Fruit fly (Drosophila melanogaster): Measurements from ENCODE around the gene CG34049.

Gene CG34049

dm6 chr2L:2236722-2237121 lies 28.4 kb downstream of the CG34049 start, which contains the start of gene Sec24CD:
TSS of gene Sec24CD (minus strand) at chr2L:2236844.
- peak; percentile 9 for TF ChIP-seq Eip93F (GFP tag; optimal IDR thresholded peaks at IDR 0.05)
- no peak for TF ChIP-seq CG1621 (tag; optimal IDR thresholded peaks at IDR 0.05)
- TF ChIP-seq Gug (GFP tag; IDR thresholded peaks at IDR 0.05) = no peak
- TF ChIP-seq svp (GFP tag) = peak; percentile 33
- peak; percentile 13 for TF ChIP-seq CG3032 (tag; optimal IDR thresholded peaks at IDR 0.05)
- peak; percentile 13; the same call in 1 of the 2 replicates for TF ChIP-seq CG15336 (GFP tag; IDR thresholded peaks at IDR 0.05)
- TF ChIP-seq CG31627 (GFP tag; optimal IDR thresholded peaks at IDR 0.05) = no peak
- TF ChIP-seq fd59A (GFP tag; optimal IDR thresholded peaks at IDR 0.05) = no peak
- TF ChIP-seq CG16779 (tag; optimal IDR thresholded peaks at IDR 0.05) = no peak
- no peak for TF ChIP-seq CG11762 (GFP tag; optimal IDR thresholded peaks at IDR 0.05; ENCODE audit: insufficient read depth)
- peak; percentile 36 for TF ChIP-seq esn (GFP tag; optimal IDR thresholded peaks at IDR 0.05)
- TF ChIP-seq eg (GFP tag; IDR thresholded peaks at IDR 0.05) = peak; percentile 40; the same call in 1 of the 3 replicates

dm6 chr2L:2228179-2228849 lies 36.8 kb downstream of the CG34049 start:
- TF ChIP-seq CG11902 (GFP tag; optimal IDR thresholded peaks at IDR 0.05) = no peak
- TF ChIP-seq net (GFP tag; optimal IDR thresholded peaks at IDR 0.05) = no peak
- no peak for TF ChIP-seq CG6808 (GFP tag; optimal IDR thresholded peaks at IDR 0.05)
- peak; percentile 58 for TF ChIP-seq fkh (GFP tag; optimal IDR thresholded peaks at IDR 0.05)
- TF ChIP-seq Eip93F (GFP tag; optimal IDR thresholded peaks at IDR 0.05) = peak; percentile 52
- TF ChIP-seq Gug (GFP tag; IDR thresholded peaks at IDR 0.05) = no peak
- TF ChIP-seq CG3919 (GFP tag; optimal IDR thresholded peaks at IDR 0.05) = no peak
- no peak for TF ChIP-seq achi (GFP tag; optimal IDR thresholded peaks at IDR 0.05)
- TF ChIP-seq Sox14 (GFP tag; optimal IDR thresholded peaks at IDR 0.05) = peak; percentile 60
- no peak for TF ChIP-seq pdm3 (GFP tag; optimal IDR thresholded peaks at IDR 0.05)
- TF ChIP-seq CG15336 (GFP tag; IDR thresholded peaks at IDR 0.05) = 0 out of 2 replicates have a peak, but pooled peaks have one; percentile 16
- TF ChIP-seq CG32006 (GFP tag; optimal IDR thresholded peaks at IDR 0.05) = no peak
- TF ChIP-seq OdsH (GFP tag; optimal IDR thresholded peaks at IDR 0.05) = no peak
- peak; percentile 37 for TF ChIP-seq Eip78C (GFP tag)
- TF ChIP-seq spab (GFP tag; optimal IDR thresholded peaks at IDR 0.05) = no peak
- TF ChIP-seq CG7368 (GFP tag; optimal IDR thresholded peaks at IDR 0.05) = no peak
- TF ChIP-seq eg (GFP tag; IDR thresholded peaks at IDR 0.05) = no peak
- TF ChIP-seq vri (GFP tag; optimal IDR thresholded peaks at IDR 0.05) = peak; percentile 81
- TF ChIP-seq svp (GFP tag) = peak; percentile 71
- no peak for TF ChIP-seq fd59A (GFP tag; optimal IDR thresholded peaks at IDR 0.05)

- TF ChIP-seq CG11762 (GFP tag; optimal IDR thresholded peaks at IDR 0.05; ENCODE audit: insufficient read depth) (peak; percentile 62), CG11902 (GFP tag; optimal IDR thresholded peaks at IDR 0.05) (peak; percentile 47), Hr39 (GFP tag; optimal IDR thresholded peaks at IDR 0.05) (peak; percentile 77), Hr4 (GFP tag; optimal IDR thresholded peaks at IDR 0.05) (peak; percentile 87), net (GFP tag; optimal IDR thresholded peaks at IDR 0.05) (peak; percentile 88), ss (GFP tag; optimal IDR thresholded peaks at IDR 0.05) (peak; percentile 29 to 33), CG15336 (GFP tag; IDR thresholded peaks at IDR 0.05) (peak; percentile 87), CG34406 (GFP tag; optimal IDR thresholded peaks at IDR 0.05) (peak; percentile 80), fd59A (GFP tag; optimal IDR thresholded peaks at IDR 0.05) (peak; percentile 58), Blimp-1 (GFP tag; optimal IDR thresholded peaks at IDR 0.05) (peak; percentile 30), Eip93F (GFP tag; optimal IDR thresholded peaks at IDR 0.05) (no peak), svp (GFP tag) (peak; percentile 94), achi (GFP tag; optimal IDR thresholded peaks at IDR 0.05) (peak; percentile 74), CG6854 (GFP tag; optimal IDR thresholded peaks at IDR 0.05) (peak; percentile 30), esn (GFP tag; optimal IDR thresholded peaks at IDR 0.05) (peak; percentile 87), vri (GFP tag; optimal IDR thresholded peaks at IDR 0.05) (peak; percentile 65), Ets96B (tag; optimal IDR thresholded peaks at IDR 0.05) (peak; percentile 67), CG32006 (GFP tag; optimal IDR thresholded peaks at IDR 0.05) (peak; percentile 80), topi (GFP tag; optimal IDR thresholded peaks at IDR 0.05) (peak; percentile 76), Sox14 (GFP tag; optimal IDR thresholded peaks at IDR 0.05) (peak; percentile 85), dsx (GFP tag; optimal IDR thresholded peaks at IDR 0.05; ENCODE audit: poor library complexity, severe bottlenecking) (peak; percentile 73), CG11294 (GFP tag; IDR thresholded peaks at IDR 0.05) (peak; percentile 70), Gug (GFP tag; IDR thresholded peaks at IDR 0.05) (peak; percentile 75), CG9139 (GFP tag; optimal IDR thresholded peaks at IDR 0.05) (no peak), CG8119 (GFP tag; IDR thresholded peaks at IDR 0.05) (peak; percentile 81), Sox102F (GFP tag; optimal IDR thresholded peaks at IDR 0.05) (peak; percentile 83), Sox15 (GFP tag; optimal IDR thresholded peaks at IDR 0.05) (peak; percentile 65), CG16779 (tag; optimal IDR thresholded peaks at IDR 0.05) (peak; percentile 53), Met (GFP tag; optimal IDR thresholded peaks at IDR 0.05) (peak; percentile 81), Hr38 (GFP tag; optimal IDR thresholded peaks at IDR 0.05) (no peak), CG6792 (GFP tag; optimal IDR thresholded peaks at IDR 0.05) (peak; percentile 81), spab (GFP tag; optimal IDR thresholded peaks at IDR 0.05) (peak; percentile 58), CG3919 (GFP tag; optimal IDR thresholded peaks at IDR 0.05) (peak; percentile 86)
These were observed 37.8 kb downstream of the CG34049 start for dm6 chr2L:2227316-2227715.

Data from whole organism, prepupa.